Worm (Caenorhabditis elegans): ENCODE measurements around the gene arp-11.

Gene arp-11

ce11 chrIV:7924975-7925828, 23.1 kb upstream of the arp-11 start (continued):
- TF ChIP-seq cebp-1 (GFP tag; IDR thresholded peaks at IDR 0.05) (no peak), cebp-1 (tag; optimal IDR thresholded peaks at IDR 0.05) (no peak), tbp1 (GFP tag; optimal IDR thresholded peaks at IDR 0.05) (peak; percentile 16), aptf-3 (GFP tag; IDR thresholded peaks at IDR 0.05) (0 out of 2 replicates have a peak, but pooled peaks have one; percentile 65), snpc-1.1 (tag; optimal IDR thresholded peaks at IDR 0.05; ENCODE audit: insufficient read depth) (peak; percentile 30), B0261.1 (tag; optimal IDR thresholded peaks at IDR 0.05) (no peak), cebp-2 (GFP tag; IDR thresholded peaks at IDR 0.05) (0 out of 2 replicates have a peak, but pooled peaks have one; percentile 81), ceh-27 (GFP tag; optimal IDR thresholded peaks at IDR 0.05) (no peak), hlh-12 (tag; optimal IDR thresholded peaks at IDR 0.05) (no peak), madf-3 (GFP tag; IDR thresholded peaks at IDR 0.05) (peak; percentile 24; the same call in 1 of the 2 replicates), C06A6.2 (GFP tag; conservative IDR thresholded peaks at IDR 0.05) (no peak), tlf-1 (GFP tag; optimal IDR thresholded peaks at IDR 0.05) (peak; percentile 58), ets-4 (GFP tag; optimal IDR thresholded peaks at IDR 0.05) (peak; percentile 12), zfh-2 (GFP tag; conservative IDR thresholded peaks at IDR 0.05) (peak; percentile 52), F33H1.4 (GFP tag; IDR thresholded peaks at IDR 0.05) (peak; percentile 45), snpc-4 (GFP tag; optimal IDR thresholded peaks at IDR 0.05) (peak; percentile 40), snpc-4 (tag; optimal IDR thresholded peaks at IDR 0.05) (peak in 2 of 4 experiments; percentile 32 to 43), rec-8 (tag; optimal IDR thresholded peaks at IDR 0.05) (no peak), F49E8.2 (tag; optimal IDR thresholded peaks at IDR 0.05; ENCODE audit: insufficient read depth) (peak; percentile 47), snpc-3.4 (tag; optimal IDR thresholded peaks at IDR 0.05) (peak; percentile 59), ztf-6 (GFP tag; IDR thresholded peaks at IDR 0.05) (no peak), attf-6 (GFP tag; IDR thresholded peaks at IDR 0.05) (peak; percentile 57; the same call in 1 of the 2 replicates), Y56A3A.18 (GFP tag; IDR thresholded peaks at IDR 0.05) (peak; percentile 68; the same call in 1 of the 2 replicates), ztf-25 (GFP tag; IDR thresholded peaks at IDR 0.05) (peak; percentile 50; the same call in 1 of the 2 replicates), nfya-2 (GFP tag; IDR thresholded peaks at IDR 0.05) (no peak), die-1 (tag; optimal IDR thresholded peaks at IDR 0.05) (no peak), snpc-1.3 (tag; optimal IDR thresholded peaks at IDR 0.05; ENCODE audit: insufficient read depth) (peak; percentile 79), ceh-100 (GFP tag; IDR thresholded peaks at IDR 0.05) (peak; percentile 29; the same call in 1 of the 2 replicates), T26A5.8 (tag; optimal IDR thresholded peaks at IDR 0.05) (no peak), unc-130 (GFP tag; optimal IDR thresholded peaks at IDR 0.05) (peak; percentile 43), attf-3 (GFP tag; conservative IDR thresholded peaks at IDR 0.05) (no peak)

ce11 chrIV:7923982-7924480, 22.0 kb upstream of the arp-11 start, which contains the start of the genes xpo-3 and C49H3.3:
xpo-3 (minus strand) TSS chrIV:7924032.
C49H3.3 (plus strand) TSS chrIV:7924350.
- peak; percentile 74 for TF ChIP-seq F33H1.4 (GFP tag; IDR thresholded peaks at IDR 0.05)
- TF ChIP-seq attf-5 (GFP tag; optimal IDR thresholded peaks at IDR 0.05) = peak; percentile 56
- peak; percentile 37 for TF ChIP-seq nhr-80 (tag; optimal IDR thresholded peaks at IDR 0.05)
- TF ChIP-seq cebp-1 (GFP tag; IDR thresholded peaks at IDR 0.05) = no peak
- TF ChIP-seq cebp-1 (tag; optimal IDR thresholded peaks at IDR 0.05) = peak; percentile 25
- TF ChIP-seq hmg-1.2 (GFP tag; IDR thresholded peaks at IDR 0.05) = peak; percentile 17; the same call in 1 of the 2 replicates
- TF ChIP-seq hlh-12 (tag; optimal IDR thresholded peaks at IDR 0.05) = no peak
